Fruit fly (Drosophila melanogaster): ENCODE measurements around the gene CG10283.

The CG10283 gene

dm6 chr2L:18477455-18477854 lies 6.9 kb downstream of the CG10283 start (continued):
- TF ChIP-seq Ets21C (GFP tag; optimal IDR thresholded peaks at IDR 0.05): no peak
- peak; percentile 86 for TF ChIP-seq CG10631 (GFP tag; optimal IDR thresholded peaks at IDR 0.05)
- TF ChIP-seq CG11902 (GFP tag; optimal IDR thresholded peaks at IDR 0.05): peak; percentile 73
- peak; percentile 27 for TF ChIP-seq CG4318 (GFP tag; optimal IDR thresholded peaks at IDR 0.05)
- peak; percentile 80 for TF ChIP-seq Eip75B (GFP tag; optimal IDR thresholded peaks at IDR 0.05)
- peak; percentile 75 for TF ChIP-seq CG32006 (GFP tag; optimal IDR thresholded peaks at IDR 0.05)
- peak; percentile 87 for TF ChIP-seq CG8632 (GFP tag; optimal IDR thresholded peaks at IDR 0.05)
- TF ChIP-seq spab (GFP tag; optimal IDR thresholded peaks at IDR 0.05): peak; percentile 83

dm6 chr2L:18469544-18470109 lies 14.7 kb downstream of the CG10283 start:
- TF ChIP-seq ss (GFP tag; optimal IDR thresholded peaks at IDR 0.05) (peak; percentile 2 to 27), fd59A (GFP tag; optimal IDR thresholded peaks at IDR 0.05) (no peak), CG6808 (GFP tag; optimal IDR thresholded peaks at IDR 0.05) (peak; percentile 42), Eip78C (GFP tag) (peak; percentile 56), svp (GFP tag) (peak; percentile 55), eg (GFP tag; IDR thresholded peaks at IDR 0.05) (0 out of 3 replicates have a peak, but pooled peaks have one; percentile 8), dsx (GFP tag; optimal IDR thresholded peaks at IDR 0.05; ENCODE audit: poor library complexity, severe bottlenecking) (peak; percentile 43), CG3919 (GFP tag; optimal IDR thresholded peaks at IDR 0.05) (no peak), Hr4 (GFP tag; optimal IDR thresholded peaks at IDR 0.05) (no peak), Sox102F (GFP tag; optimal IDR thresholded peaks at IDR 0.05) (peak; percentile 21), CG16779 (tag; optimal IDR thresholded peaks at IDR 0.05) (no peak), vri (GFP tag; optimal IDR thresholded peaks at IDR 0.05) (peak; percentile 40), CG6792 (GFP tag; optimal IDR thresholded peaks at IDR 0.05) (no peak)

dm6 chr2L:18468607-18469015 lies 15.7 kb downstream of the CG10283 start:
- TF ChIP-seq CG11762 (GFP tag; optimal IDR thresholded peaks at IDR 0.05; ENCODE audit: insufficient read depth) (no peak), CG34406 (GFP tag; optimal IDR thresholded peaks at IDR 0.05) (no peak), Gug (GFP tag; IDR thresholded peaks at IDR 0.05) (peak; percentile 28; the same call in 1 of the 2 replicates), fd85E (GFP tag; optimal IDR thresholded peaks at IDR 0.05) (peak; percentile 3), Met (GFP tag; optimal IDR thresholded peaks at IDR 0.05) (peak; percentile 53), fd59A (GFP tag; optimal IDR thresholded peaks at IDR 0.05) (no peak), CG1621 (tag; optimal IDR thresholded peaks at IDR 0.05) (no peak), CG3032 (tag; optimal IDR thresholded peaks at IDR 0.05) (no peak), CG6854 (GFP tag; optimal IDR thresholded peaks at IDR 0.05) (no peak), Hr38 (GFP tag; optimal IDR thresholded peaks at IDR 0.05) (no peak), pdm3 (GFP tag; optimal IDR thresholded peaks at IDR 0.05) (peak; percentile 25), CG15336 (GFP tag; IDR thresholded peaks at IDR 0.05) (peak; percentile 62), CG16779 (tag; optimal IDR thresholded peaks at IDR 0.05) (no peak), acj6 (GFP tag; optimal IDR thresholded peaks at IDR 0.05) (peak; percentile 21), Sox14 (GFP tag; optimal IDR thresholded peaks at IDR 0.05) (no peak), Blimp-1 (GFP tag; optimal IDR thresholded peaks at IDR 0.05) (no peak), CG11294 (GFP tag; IDR thresholded peaks at IDR 0.05) (0 out of 2 replicates have a peak, but pooled peaks have one; percentile 27), OdsH (GFP tag; optimal IDR thresholded peaks at IDR 0.05) (peak; percentile 7), CG4318 (GFP tag; optimal IDR thresholded peaks at IDR 0.05) (no peak), CG6163 (GFP tag; IDR thresholded peaks at IDR 0.05) (peak; percentile 80; the same call in 2 of the 3 replicates), Lpt (GFP tag; optimal IDR thresholded peaks at IDR 0.05) (peak; percentile 77), CG6808 (GFP tag; optimal IDR thresholded peaks at IDR 0.05) (no peak), CG8632 (GFP tag; optimal IDR thresholded peaks at IDR 0.05) (no peak), svp (GFP tag) (peak; percentile 53), esn (GFP tag; optimal IDR thresholded peaks at IDR 0.05) (peak; percentile 8), net (GFP tag; optimal IDR thresholded peaks at IDR 0.05) (peak; percentile 44), eg (GFP tag; IDR thresholded peaks at IDR 0.05) (peak; percentile 71; the same call in 2 of the 3 replicates), dac (GFP tag; optimal IDR thresholded peaks at IDR 0.05) (peak; percentile 22), Sox102F (GFP tag; optimal IDR thresholded peaks at IDR 0.05) (no peak), CG10669 (GFP tag; optimal IDR thresholded peaks at IDR 0.05) (no peak), CG31627 (GFP tag; optimal IDR thresholded peaks at IDR 0.05) (peak; percentile 30), CG32006 (GFP tag; optimal IDR thresholded peaks at IDR 0.05) (no peak), Ets96B (tag; optimal IDR thresholded peaks at IDR 0.05) (peak; percentile 9), vri (GFP tag; optimal IDR thresholded peaks at IDR 0.05) (peak; percentile 97), Eip75B (GFP tag; optimal IDR thresholded peaks at IDR 0.05) (peak; percentile 53), dsx (GFP tag; optimal IDR thresholded peaks at IDR 0.05; ENCODE audit: poor library complexity, severe bottlenecking) (no peak), CG6792 (GFP tag; optimal IDR thresholded peaks at IDR 0.05) (peak; percentile 22)
